Fruit fly (Drosophila melanogaster) whole organism, adult: ENCODE data around the gene CG7889.

Source experiments
- CG11617 ChIP-seq: fragments of 200-800 bp; sonication (Bioruptor generic); optimal IDR thresholded peaks from 2 replicates; lab custom pipeline; 2017; ENCODE audit warnings: mild to moderate bottlenecking, missing biosample characterization, missing genetic modification reagents, missing genetic modification characterization
- CG14711 ChIP-seq: fragments of 200-800 bp; sonication (Bioruptor generic); optimal IDR thresholded peaks from 2 replicates; lab custom pipeline; 2018; ENCODE audit warnings: missing biosample characterization, mild to moderate bottlenecking, missing genetic modification characterization, moderate library complexity
- CG7045 ChIP-seq: fragments of 200-800 bp; sonication (Bioruptor generic); optimal IDR thresholded peaks from 2 replicates; lab custom pipeline; 2017; ENCODE audit warnings: missing biosample characterization, mild to moderate bottlenecking, missing genetic modification characterization
- toe ChIP-seq: fragments of 200-800 bp; sonication (Bioruptor generic); optimal IDR thresholded peaks from 2 replicates; lab custom pipeline; 2016; ENCODE audit warnings: missing biosample characterization, missing genetic modification characterization

DNA sequence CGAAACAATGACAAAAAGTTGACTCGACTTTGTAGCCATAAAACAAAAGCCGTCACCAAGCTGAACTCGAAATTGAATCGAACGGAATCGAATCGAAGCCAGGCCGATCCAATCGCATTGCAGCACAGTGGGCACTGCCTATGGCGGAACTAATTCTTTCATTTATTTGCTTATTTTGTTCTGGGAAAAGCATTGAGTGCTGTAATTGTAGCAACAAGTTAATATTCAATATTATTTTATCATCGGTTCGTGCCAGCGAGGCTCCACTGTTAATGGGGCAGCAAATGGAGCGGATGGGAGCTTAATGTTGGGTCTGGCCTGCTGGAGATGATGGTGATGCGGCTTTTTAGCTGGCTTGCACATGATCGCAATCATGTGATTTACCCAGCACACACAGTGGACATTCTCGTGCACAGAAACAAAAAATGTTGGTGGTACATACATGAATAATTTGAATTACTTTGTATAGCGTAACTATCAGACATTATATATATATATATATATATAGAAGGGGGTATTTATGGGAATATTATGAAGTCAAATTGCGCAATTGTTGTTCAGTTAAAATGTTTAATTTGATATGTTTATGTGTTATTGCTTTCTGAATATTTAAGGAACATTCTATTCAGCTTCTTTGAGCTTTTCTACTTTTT lies 46.0 kb downstream of the CG7889 start:
- TF ChIP-seq CG14711 (tag; lab: Kevin White, UChicago) (peak; percentile 69), CG7045 (GFP tag; lab: Kevin White, UChicago) (peak; percentile 60), toe (GFP tag; lab: Kevin White, UChicago) (peak; percentile 22), CG11617 (GFP tag; lab: Kevin White, UChicago) (peak; percentile 54)
